Worm (Caenorhabditis elegans): ENCODE results near the gene cht-3.

Gene cht-3

DNA sequence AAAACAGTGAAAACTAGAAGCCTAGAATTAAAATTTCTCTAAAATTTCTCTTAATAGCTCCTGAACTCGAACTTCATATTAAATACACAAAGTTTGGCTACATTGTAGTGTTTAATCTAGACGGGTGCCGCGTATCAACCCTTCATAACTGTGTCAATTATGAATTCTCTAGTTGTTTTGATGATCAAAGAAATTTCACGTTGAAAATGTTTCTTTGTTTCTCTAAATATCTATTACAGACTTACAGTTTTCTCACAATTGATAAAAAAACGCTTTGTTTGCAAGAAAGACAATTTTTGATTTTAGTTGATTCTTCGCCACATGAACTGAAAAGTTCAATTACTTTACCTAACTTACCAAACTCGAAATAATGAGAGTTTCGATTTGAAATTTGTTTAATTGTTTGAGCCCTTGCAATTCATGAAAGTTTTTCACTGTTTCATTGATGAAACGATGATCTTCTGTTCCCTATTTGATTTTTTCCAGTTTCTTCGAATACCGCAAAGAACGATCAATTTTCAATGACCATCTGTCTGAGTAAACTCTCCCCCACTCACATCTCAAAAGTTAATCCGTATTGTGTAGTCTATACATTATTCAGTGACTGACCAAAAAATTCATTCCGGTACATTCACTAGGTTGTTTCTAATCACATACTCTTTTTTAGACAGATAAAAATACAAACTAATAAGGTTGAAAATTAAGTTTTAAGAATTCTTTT lies 43.4 kb downstream of the cht-3 start:
- TF ChIP-seq dao-5 (tag; optimal IDR thresholded peaks at IDR 0.05) (no peak), W03F9.2 (tag; optimal IDR thresholded peaks at IDR 0.05) (no peak), him-1 (tag; optimal IDR thresholded peaks at IDR 0.05) (no peak)

DNA sequence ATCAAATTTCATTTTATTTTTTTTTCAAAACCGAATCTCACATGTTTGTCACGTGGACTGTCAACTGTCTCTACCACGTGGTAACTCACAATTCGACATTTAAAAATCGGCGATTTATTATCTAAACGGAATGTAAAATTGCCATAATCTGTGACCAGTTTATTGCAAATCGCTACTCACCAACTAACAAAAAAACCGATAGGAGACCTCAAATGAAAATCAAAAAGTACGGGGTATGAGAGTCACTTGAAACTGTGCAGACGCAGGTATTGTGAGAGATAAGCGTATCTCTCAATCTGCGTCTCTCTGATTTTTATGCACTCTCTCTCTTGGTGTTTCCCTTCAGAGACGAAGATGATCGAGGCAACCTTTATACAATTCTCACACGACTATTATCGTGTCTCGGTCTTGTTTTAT lies 44.3 kb downstream of the cht-3 start:
- TF ChIP-seq W03F9.2 (tag; optimal IDR thresholded peaks at IDR 0.05) (no peak), dao-5 (tag; optimal IDR thresholded peaks at IDR 0.05) (no peak), him-1 (tag; optimal IDR thresholded peaks at IDR 0.05) (no peak)

DNA sequence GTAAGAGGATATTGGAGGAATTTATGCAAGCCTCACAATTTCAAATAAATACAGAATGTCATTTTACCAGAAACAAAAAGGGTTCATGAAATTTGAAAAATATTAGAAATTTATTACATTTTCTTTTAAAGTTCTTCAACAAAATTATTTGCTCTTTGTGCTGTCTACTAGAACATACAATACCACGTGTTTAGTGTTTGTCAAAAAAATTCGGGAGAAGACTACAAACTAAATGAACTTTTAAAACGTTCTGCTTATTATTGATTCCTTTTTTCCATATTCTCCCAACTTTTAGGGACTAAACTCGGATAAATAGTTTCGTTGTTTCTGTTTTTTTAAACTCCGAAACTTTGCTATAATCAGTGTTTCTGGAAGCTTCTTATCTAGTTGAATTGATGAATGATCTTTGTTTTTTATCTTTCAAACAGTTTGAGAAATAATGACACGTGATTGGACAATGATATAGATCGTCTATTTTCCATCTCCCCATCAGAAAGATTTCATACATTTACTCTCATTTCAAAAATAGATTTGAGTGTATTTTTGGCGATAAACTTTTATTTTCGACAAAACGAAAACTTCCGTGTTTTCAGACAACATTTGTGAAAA lies 45.3 kb downstream of the cht-3 start:
- TF ChIP-seq him-1 (tag; optimal IDR thresholded peaks at IDR 0.05): no peak
- TF ChIP-seq dao-5 (tag; optimal IDR thresholded peaks at IDR 0.05): no peak
- no peak for TF ChIP-seq W03F9.2 (tag; optimal IDR thresholded peaks at IDR 0.05)

DNA sequence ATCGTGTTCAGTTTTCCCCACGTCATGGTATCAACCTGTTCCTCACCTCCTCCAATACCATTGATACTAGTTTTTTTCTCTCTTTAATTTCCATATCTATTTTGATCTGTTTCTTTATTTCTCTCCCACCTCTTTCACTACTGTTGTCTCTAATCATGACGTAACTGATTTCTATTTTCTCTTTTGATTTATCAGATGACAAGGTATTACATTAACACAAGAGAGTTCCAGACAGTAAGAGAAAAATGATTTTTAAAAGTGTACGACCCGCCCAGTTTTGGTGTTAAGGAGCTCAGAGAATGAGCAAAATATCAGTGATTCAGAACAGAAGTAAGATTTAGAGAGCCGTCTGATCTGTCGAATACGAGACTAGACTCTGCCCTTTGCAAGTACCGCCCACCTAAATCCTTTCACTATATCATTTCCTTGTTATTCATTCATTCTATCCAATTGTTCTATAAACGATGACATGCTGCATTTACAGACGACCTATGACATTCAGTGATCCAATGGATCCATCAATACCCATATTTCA lies 46.3 kb downstream of the cht-3 start, which contains the start of gene nhr-105:
TSS of gene nhr-105 (plus strand) at position 485 of the 535 bp plus-strand sequence.
- no peak for TF ChIP-seq dao-5 (tag; optimal IDR thresholded peaks at IDR 0.05)
- no peak for TF ChIP-seq W03F9.2 (tag; optimal IDR thresholded peaks at IDR 0.05)
- TF ChIP-seq him-1 (tag; optimal IDR thresholded peaks at IDR 0.05): no peak

DNA sequence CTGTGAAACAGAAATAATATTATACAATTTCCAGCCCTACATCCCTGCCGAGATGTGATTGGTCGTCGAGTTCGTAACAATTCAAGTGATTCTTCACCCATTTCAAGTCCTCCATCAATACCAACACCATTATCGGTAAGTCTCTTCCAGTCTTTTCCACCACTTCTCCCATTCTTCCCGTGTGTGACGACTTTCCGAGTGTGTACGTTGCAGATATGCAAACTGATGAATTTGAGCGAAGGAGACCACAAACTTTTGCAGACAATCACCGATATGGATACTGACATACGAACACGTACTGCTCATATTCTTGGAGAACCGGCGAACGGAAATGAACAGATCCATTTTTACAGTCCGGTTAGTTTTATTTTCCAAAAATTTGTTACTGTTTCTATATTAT lies 48.1 kb downstream of the cht-3 start:
- TF ChIP-seq him-1 (tag; optimal IDR thresholded peaks at IDR 0.05) (no peak), W03F9.2 (tag; optimal IDR thresholded peaks at IDR 0.05) (no peak), dao-5 (tag; optimal IDR thresholded peaks at IDR 0.05) (no peak)

DNA sequence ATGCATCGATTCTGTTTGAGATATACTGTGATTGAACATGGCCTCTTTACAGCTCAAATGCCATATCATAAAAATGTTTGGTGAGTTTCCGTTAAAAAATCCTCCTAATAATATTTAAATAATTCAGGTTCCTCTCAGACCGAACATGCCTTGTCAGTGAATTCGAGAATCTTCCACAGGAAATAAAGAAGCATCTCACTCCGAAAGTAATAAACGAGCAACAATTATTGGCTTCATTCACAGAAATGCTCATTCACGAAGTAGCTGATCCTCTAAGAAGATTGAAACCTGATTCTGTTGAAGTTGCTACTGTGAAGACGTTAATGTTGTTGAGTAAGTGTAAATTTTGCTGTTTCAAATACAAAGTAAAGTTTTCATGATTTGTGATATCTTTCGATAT lies 48.7 kb downstream of the cht-3 start:
- no peak for TF ChIP-seq W03F9.2 (tag; optimal IDR thresholded peaks at IDR 0.05)
- no peak for TF ChIP-seq dao-5 (tag; optimal IDR thresholded peaks at IDR 0.05)
- TF ChIP-seq him-1 (tag; optimal IDR thresholded peaks at IDR 0.05): no peak

DNA sequence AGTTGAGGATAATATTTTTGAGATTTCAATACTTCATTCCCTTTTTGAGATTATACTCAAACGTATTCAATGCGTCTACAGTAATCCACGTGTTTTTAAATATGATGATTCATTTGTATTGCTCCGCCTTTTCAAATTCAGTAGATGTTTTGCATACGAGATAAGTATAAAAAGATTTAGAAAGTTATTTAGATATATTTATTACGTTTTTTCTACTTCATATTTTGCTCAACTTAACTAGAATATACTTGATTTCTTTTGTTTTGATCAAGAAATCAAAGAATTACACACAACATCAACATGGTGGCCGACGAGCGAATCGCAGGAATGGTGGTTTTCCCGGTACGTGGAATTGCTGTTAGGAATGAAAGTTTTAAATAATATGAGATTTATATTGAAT lies 54.3 kb downstream of the cht-3 start, which contains the start of gene srx-50:
TSS of gene srx-50 (plus strand) at position 301 of the 400 bp plus-strand sequence.
- TF ChIP-seq dao-5 (tag; optimal IDR thresholded peaks at IDR 0.05) (no peak), W03F9.2 (tag; optimal IDR thresholded peaks at IDR 0.05) (no peak), him-1 (tag; optimal IDR thresholded peaks at IDR 0.05) (no peak)
